Comparison of ENCODE assay signal across 2 fruit fly cellular contexts in genomic region chr3L:6071454-6072189, dm6.
A peak's percentile ranks its signal among the peaks of the same experiment; 100 is the strongest.
TF ChIP-seq lines count a peak whose summit lies in the region.

Gene CG6602, plus strand, starts transcription at chr3L:6072139.

TF ChIP-seq in whole organism, embryonic, 481 proteins besides CTCF, POLR2A, EP300 and RAD21 (continued from another document and continues in another):
- TF ChIP-seq CG11695 (GFP tag; IDR thresholded peaks at IDR 0.05; lab: Robert Waterston, UW) (0 out of 3 replicates have a peak, but pooled peaks have one; percentile 20), CG3163 (GFP tag; optimal IDR thresholded peaks at IDR 0.05; lab: Kevin White, UChicago) (no peak), Lhr (GFP tag; optimal IDR thresholded peaks at IDR 0.05; lab: Kevin White, UChicago) (peak; percentile 41), E2f1 (GFP tag; IDR thresholded peaks at IDR 0.05; lab: Robert Waterston, UW) (peak; percentile 74), CG14050 (GFP tag; IDR thresholded peaks at IDR 0.05; lab: Robert Waterston, UW) (peak; percentile 66), CG3847 (GFP tag; IDR thresholded peaks at IDR 0.05; lab: Robert Waterston, UW) (peak; percentile 72), sug (tag; optimal IDR thresholded peaks at IDR 0.05; lab: Kevin White, UChicago) (peak; percentile 45), Hr3 (GFP tag; optimal IDR thresholded peaks at IDR 0.05; lab: Kevin White, UChicago) (peak; percentile 51), Awh (GFP tag; IDR thresholded peaks at IDR 0.05; lab: Robert Waterston, UW) (peak; percentile 34; the same call in 1 of the 2 replicates), Fer2 (tag; optimal IDR thresholded peaks at IDR 0.05; lab: Kevin White, UChicago) (peak; percentile 51), crp (GFP tag; optimal IDR thresholded peaks at IDR 0.05; lab: Kevin White, UChicago) (peak in 1 of 2 experiments; percentile 13), Lpt (GFP tag; optimal IDR thresholded peaks at IDR 0.05; lab: Kevin White, UChicago) (no peak), tup (GFP tag; optimal IDR thresholded peaks at IDR 0.05; lab: Kevin White, UChicago) (no peak), ac (GFP tag; optimal IDR thresholded peaks at IDR 0.05; lab: Kevin White, UChicago) (peak; percentile 45), Trl (optimal IDR thresholded peaks at IDR 0.05; lab: Kevin White, UChicago) (no peak), Trl (GFP tag; optimal IDR thresholded peaks at IDR 0.05; lab: Kevin White, UChicago) (peak; percentile 62), pum (GFP tag; optimal IDR thresholded peaks at IDR 0.05; lab: Kevin White, UChicago) (no peak), Dip2 (GFP tag; IDR thresholded peaks at IDR 0.05; lab: Robert Waterston, UW) (no peak), Camta (GFP tag; optimal IDR thresholded peaks at IDR 0.05; lab: Kevin White, UChicago) (peak; percentile 60), dmrt99B (tag; optimal IDR thresholded peaks at IDR 0.05; lab: Kevin White, UChicago) (peak; percentile 61), CG8478 (optimal IDR thresholded peaks at IDR 0.05; lab: Kevin White, UChicago) (no peak), tna (GFP tag; IDR thresholded peaks at IDR 0.05; lab: Robert Waterston, UW; ENCODE audit: partially characterized antibody) (no peak), HLH4C (GFP tag; IDR thresholded peaks at IDR 0.05; lab: Robert Waterston, UW; ENCODE audit: partially characterized antibody) (no peak), CG8924 (tag; optimal IDR thresholded peaks at IDR 0.05; lab: Kevin White, UChicago) (no peak), mirr (GFP tag; optimal IDR thresholded peaks at IDR 0.05; lab: Kevin White, UChicago) (peak; percentile 70), Max (GFP tag; optimal IDR thresholded peaks at IDR 0.05; lab: Kevin White, UChicago) (peak; percentile 50), CG18619 (GFP tag; optimal IDR thresholded peaks at IDR 0.05; lab: Kevin White, UChicago) (peak; percentile 73), CG2199 (GFP tag; IDR thresholded peaks at IDR 0.05; lab: Robert Waterston, UW) (peak; percentile 57; the same call in 2 of the 3 replicates), CG5953 (GFP tag; IDR thresholded peaks at IDR 0.05; lab: Robert Waterston, UW) (no peak), dimm (GFP tag; IDR thresholded peaks at IDR 0.05; lab: Robert Waterston, UW) (no peak), CG3995 (GFP tag; optimal IDR thresholded peaks at IDR 0.05; lab: Kevin White, UChicago) (peak; percentile 38), kay (GFP tag; optimal IDR thresholded peaks at IDR 0.05; lab: Kevin White, UChicago) (no peak), CG1603 (tag; optimal IDR thresholded peaks at IDR 0.05; lab: Kevin White, UChicago) (peak; percentile 64), luna (GFP tag; optimal IDR thresholded peaks at IDR 0.05; lab: Kevin White, UChicago) (peak; percentile 74), psq (GFP tag; optimal IDR thresholded peaks at IDR 0.05; lab: Kevin White, UChicago) (no peak), CG17186 (GFP tag; optimal IDR thresholded peaks at IDR 0.05; lab: Kevin White, UChicago) (no peak), CG1024 (GFP tag; IDR thresholded peaks at IDR 0.05; lab: Robert Waterston, UW) (peak; percentile 77), sima (GFP tag; optimal IDR thresholded peaks at IDR 0.05; lab: Kevin White, UChicago) (no peak), gce (GFP tag; IDR thresholded peaks at IDR 0.05; lab: Robert Waterston, UW) (peak; percentile 50; the same call in 1 of the 3 replicates), fd102C (GFP tag; optimal IDR thresholded peaks at IDR 0.05; lab: Kevin White, UChicago) (peak; percentile 10), chn (GFP tag; optimal IDR thresholded peaks at IDR 0.05; lab: Kevin White, UChicago) (peak; percentile 33), CG34376 (GFP tag; optimal IDR thresholded peaks at IDR 0.05; lab: Kevin White, UChicago) (peak; percentile 59), phol (tag; optimal IDR thresholded peaks at IDR 0.05; lab: Kevin White, UChicago) (peak; percentile 82), CG12942 (GFP tag; optimal IDR thresholded peaks at IDR 0.05; lab: Kevin White, UChicago) (peak; percentile 28), az2 (GFP tag; optimal IDR thresholded peaks at IDR 0.05; lab: Kevin White, UChicago) (peak; percentile 45), CG6175 (GFP tag; IDR thresholded peaks at IDR 0.05; lab: Robert Waterston, UW) (peak; percentile 74), her (GFP tag; optimal IDR thresholded peaks at IDR 0.05; lab: Kevin White, UChicago) (no peak), CG10959 (GFP tag; IDR thresholded peaks at IDR 0.05; lab: Robert Waterston, UW) (peak; percentile 16; the same call in 1 of the 2 replicates), sqz (GFP tag; optimal IDR thresholded peaks at IDR 0.05; lab: Kevin White, UChicago) (no peak), chif (GFP tag; optimal IDR thresholded peaks at IDR 0.05; lab: Kevin White, UChicago) (peak; percentile 10 to 51), Oli (tag; optimal IDR thresholded peaks at IDR 0.05; lab: Kevin White, UChicago) (peak; percentile 37), pnt (GFP tag; optimal IDR thresholded peaks at IDR 0.05; lab: Kevin White, UChicago) (no peak), Sry-β (GFP tag; optimal IDR thresholded peaks at IDR 0.05; lab: Kevin White, UChicago) (peak; percentile 35), CG8281 (tag; optimal IDR thresholded peaks at IDR 0.05; lab: Kevin White, UChicago) (peak; percentile 23), bigmax (GFP tag; optimal IDR thresholded peaks at IDR 0.05; lab: Kevin White, UChicago) (no peak), CG17328 (GFP tag; IDR thresholded peaks at IDR 0.05; lab: Robert Waterston, UW) (peak; percentile 81), CG2202 (tag; optimal IDR thresholded peaks at IDR 0.05; lab: Kevin White, UChicago) (peak; percentile 23), CG31224 (GFP tag; IDR thresholded peaks at IDR 0.05; lab: Robert Waterston, UW) (peak; percentile 73), CG13775 (GFP tag; optimal IDR thresholded peaks at IDR 0.05; lab: Kevin White, UChicago) (peak; percentile 69), Nf-YB (GFP tag; optimal IDR thresholded peaks at IDR 0.05; lab: Kevin White, UChicago) (no peak), Usf (GFP tag; optimal IDR thresholded peaks at IDR 0.05; lab: Kevin White, UChicago) (peak; percentile 67), CG12071 (GFP tag; optimal IDR thresholded peaks at IDR 0.05; lab: Kevin White, UChicago) (peak; percentile 62), CG3281 (GFP tag; optimal IDR thresholded peaks at IDR 0.05; lab: Kevin White, UChicago) (peak; percentile 83), Nf-YA (GFP tag; IDR thresholded peaks at IDR 0.05; lab: Robert Waterston, UW) (peak; percentile 47; the same call in 1 of the 2 replicates), CG17385 (GFP tag; optimal IDR thresholded peaks at IDR 0.05; lab: Kevin White, UChicago) (peak; percentile 60), Sin3A (optimal IDR thresholded peaks at IDR 0.05; lab: Kevin White, UChicago) (no peak)

TF ChIP-seq in whole organism, prepupa, 60 proteins besides CTCF, POLR2A, EP300 and RAD21 (continued from another document):
- TF ChIP-seq CG10669 (GFP tag; optimal IDR thresholded peaks at IDR 0.05; lab: Kevin White, UChicago) = peak; percentile 42
- TF ChIP-seq Eip78C (GFP tag; lab: Kevin White, UChicago) = peak; percentile 68
- peak; percentile 31 for TF ChIP-seq Blimp-1 (GFP tag; optimal IDR thresholded peaks at IDR 0.05; lab: Kevin White, UChicago)
- peak; percentile 44 for TF ChIP-seq Met (GFP tag; optimal IDR thresholded peaks at IDR 0.05; lab: Kevin White, UChicago)
- peak; percentile 58 for TF ChIP-seq CG3919 (GFP tag; optimal IDR thresholded peaks at IDR 0.05; lab: Kevin White, UChicago)
- TF ChIP-seq eg (GFP tag; IDR thresholded peaks at IDR 0.05; lab: Robert Waterston, UW) = peak; percentile 50; the same call in 2 of the 3 replicates
- no peak for TF ChIP-seq CG8632 (GFP tag; optimal IDR thresholded peaks at IDR 0.05; lab: Kevin White, UChicago)
- peak; percentile 43 for TF ChIP-seq CG8319 (GFP tag; optimal IDR thresholded peaks at IDR 0.05; lab: Kevin White, UChicago)
- TF ChIP-seq ss (GFP tag; optimal IDR thresholded peaks at IDR 0.05; lab: Kevin White, UChicago) = no peak
- peak; percentile 5 for TF ChIP-seq vri (GFP tag; optimal IDR thresholded peaks at IDR 0.05; lab: Kevin White, UChicago)
- TF ChIP-seq Eip75B (GFP tag; optimal IDR thresholded peaks at IDR 0.05; lab: Kevin White, UChicago) = peak; percentile 17
- no peak for TF ChIP-seq CG11294 (GFP tag; IDR thresholded peaks at IDR 0.05; lab: Robert Waterston, UW)
- no peak for TF ChIP-seq CG4318 (GFP tag; optimal IDR thresholded peaks at IDR 0.05; lab: Kevin White, UChicago)
- TF ChIP-seq CG6854 (GFP tag; optimal IDR thresholded peaks at IDR 0.05; lab: Kevin White, UChicago) = peak; percentile 21
- no peak for TF ChIP-seq CG11762 (GFP tag; optimal IDR thresholded peaks at IDR 0.05; lab: Kevin White, UChicago; ENCODE audit: insufficient read depth)
- peak; percentile 68 for TF ChIP-seq lz (GFP tag; optimal IDR thresholded peaks at IDR 0.05; lab: Kevin White, UChicago)
- TF ChIP-seq Sox14 (GFP tag; optimal IDR thresholded peaks at IDR 0.05; lab: Kevin White, UChicago) = no peak
- no peak for TF ChIP-seq pdm3 (GFP tag; optimal IDR thresholded peaks at IDR 0.05; lab: Kevin White, UChicago)
- no peak for TF ChIP-seq CG3032 (tag; optimal IDR thresholded peaks at IDR 0.05; lab: Kevin White, UChicago)
- TF ChIP-seq dac (GFP tag; optimal IDR thresholded peaks at IDR 0.05; lab: Kevin White, UChicago) = no peak
- no peak for TF ChIP-seq Ets96B (tag; optimal IDR thresholded peaks at IDR 0.05; lab: Kevin White, UChicago)
- peak; percentile 49 for TF ChIP-seq topi (GFP tag; optimal IDR thresholded peaks at IDR 0.05; lab: Kevin White, UChicago)
- TF ChIP-seq CG9139 (GFP tag; optimal IDR thresholded peaks at IDR 0.05; lab: Kevin White, UChicago) = no peak
- TF ChIP-seq Sox102F (GFP tag; optimal IDR thresholded peaks at IDR 0.05; lab: Kevin White, UChicago) = no peak
- peak; percentile 40 for TF ChIP-seq acj6 (GFP tag; optimal IDR thresholded peaks at IDR 0.05; lab: Kevin White, UChicago)
- no peak for TF ChIP-seq svp (GFP tag; lab: Kevin White, UChicago)
- TF ChIP-seq Eip93F (GFP tag; optimal IDR thresholded peaks at IDR 0.05; lab: Kevin White, UChicago) = no peak
- TF ChIP-seq Gug (GFP tag; IDR thresholded peaks at IDR 0.05; lab: Robert Waterston, UW) = no peak; the same call in 1 of the 2 replicates
- TF ChIP-seq CG16779 (tag; optimal IDR thresholded peaks at IDR 0.05; lab: Kevin White, UChicago) = no peak
- no peak for TF ChIP-seq CG8119 (GFP tag; IDR thresholded peaks at IDR 0.05; lab: Robert Waterston, UW)
- TF ChIP-seq CG1621 (tag; optimal IDR thresholded peaks at IDR 0.05; lab: Kevin White, UChicago) = no peak
- peak; percentile 65 for TF ChIP-seq Hr39 (GFP tag; optimal IDR thresholded peaks at IDR 0.05; lab: Kevin White, UChicago)
- peak; percentile 41 for TF ChIP-seq Sox15 (GFP tag; optimal IDR thresholded peaks at IDR 0.05; lab: Kevin White, UChicago)
- TF ChIP-seq achi (GFP tag; optimal IDR thresholded peaks at IDR 0.05; lab: Kevin White, UChicago) = peak; percentile 25
- TF ChIP-seq CG6808 (GFP tag; optimal IDR thresholded peaks at IDR 0.05; lab: Kevin White, UChicago) = no peak
- peak; percentile 25 for TF ChIP-seq CG34406 (GFP tag; optimal IDR thresholded peaks at IDR 0.05; lab: Kevin White, UChicago)
- TF ChIP-seq Ets21C (GFP tag; optimal IDR thresholded peaks at IDR 0.05; lab: Kevin White, UChicago) = no peak
- no peak for TF ChIP-seq Smox (GFP tag; optimal IDR thresholded peaks at IDR 0.05; lab: Kevin White, UChicago)
- peak; percentile 73 for TF ChIP-seq cyc (GFP tag; optimal IDR thresholded peaks at IDR 0.05; lab: Kevin White, UChicago)
- no peak for TF ChIP-seq CG32006 (GFP tag; optimal IDR thresholded peaks at IDR 0.05; lab: Kevin White, UChicago)
